Fruit fly (Drosophila melanogaster): Measurements from ENCODE around the gene Sfp24Bd.

The Sfp24Bd gene

dm6 chr2L:3621604-3622003, 47.3 kb downstream of the Sfp24Bd start, which contains the start of gene CG15418:
TSS of gene CG15418 (minus strand) at chr2L:3621704.
- no peak for TF ChIP-seq noc (tag; optimal IDR thresholded peaks at IDR 0.05)

DNA sequence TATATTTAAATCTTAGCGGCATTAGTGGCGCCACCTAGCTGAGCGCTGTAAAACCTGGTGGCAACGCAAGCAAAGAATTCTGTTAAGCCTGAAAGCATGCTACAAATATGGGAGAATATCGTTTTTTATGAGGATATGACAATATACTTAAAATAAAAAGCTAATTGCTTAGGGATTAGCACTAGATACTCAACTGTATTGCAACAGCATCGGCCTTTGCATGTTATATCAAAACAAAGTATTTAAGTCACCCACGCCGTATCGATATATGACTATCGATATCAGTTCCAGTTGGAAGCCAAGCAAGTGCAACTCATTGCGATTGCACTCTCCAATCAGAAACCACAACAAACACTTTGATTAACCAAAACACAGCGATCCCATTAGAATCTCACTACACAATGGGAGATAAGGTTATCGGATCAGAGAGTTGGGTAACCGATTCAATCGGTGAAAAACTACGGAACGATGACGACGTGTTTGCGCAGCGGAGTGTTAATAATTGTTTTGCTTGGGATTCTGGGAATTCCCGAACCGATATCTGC, 50.0 kb downstream of the Sfp24Bd start, which contains the start of gene Ugt36A1:
Ugt36A1 (plus strand) TSS at position 280 of the 545 bp plus-strand sequence.
- TF ChIP-seq noc (tag; optimal IDR thresholded peaks at IDR 0.05): no peak
